Fruit fly (Drosophila melanogaster) whole organism, embryonic: Measurements from ENCODE around the gene CG13384.

Experiments
- Aef1 ChIP-seq: fragments of 200-800 bp; sonication (Bioruptor generic); IDR thresholded peaks from 3 replicates; pipeline ENCODE4 v1.3.6; 2022; ENCODE audit warnings: missing biosample characterization, missing genetic modification characterization
- Asciz ChIP-seq: fragments of 200-800 bp; sonication (Bioruptor generic); optimal IDR thresholded peaks from 2 replicates; lab custom pipeline; 2017; ENCODE audit warnings: missing biosample characterization, mild to moderate bottlenecking, missing genetic modification characterization, missing genetic modification reagents
- Awh ChIP-seq: fragments of 200-800 bp; sonication (Bioruptor generic); IDR thresholded peaks from 2 replicates; pipeline ENCODE4, ENCODE4 v1.3.6; 2022; ENCODE audit warnings: missing biosample characterization, missing genetic modification characterization
- CG10431 ChIP-seq: fragments of 200-800 bp; sonication (Bioruptor generic); optimal IDR thresholded peaks from 3 replicates; lab custom pipeline; 2018; ENCODE audit warnings: missing biosample characterization, mild to moderate bottlenecking, missing genetic modification characterization
- CG10565 ChIP-seq: fragments of 200-800 bp; sonication (Bioruptor generic); optimal IDR thresholded peaks from 3 replicates; lab custom pipeline; 2016; ENCODE audit warnings: missing biosample characterization, mild to moderate bottlenecking, missing genetic modification characterization
- CG11085 ChIP-seq: fragments of 200-800 bp; sonication (Bioruptor generic); IDR thresholded peaks from 2 replicates; pipeline ENCODE4 v1.3.6; 2022; ENCODE audit warnings: missing biosample characterization, missing genetic modification characterization
- CG11456 ChIP-seq: fragments of 200-800 bp; sonication (Bioruptor generic); IDR thresholded peaks from 3 replicates; pipeline ENCODE4 v1.3.6; 2022; ENCODE audit warnings: missing biosample characterization, missing genetic modification characterization
- CG11696 ChIP-seq: fragments of 200-800 bp; sonication (Bioruptor generic); IDR thresholded peaks from 2 replicates; pipeline ENCODE4 v1.3.6; 2022; ENCODE audit warnings: missing biosample characterization, missing genetic modification characterization
- CG12104 ChIP-seq: fragments of 200-800 bp; sonication (Bioruptor generic); optimal IDR thresholded peaks from 3 replicates; lab custom pipeline; 2016; ENCODE audit warnings: missing biosample characterization, missing genetic modification characterization
- CG13894 ChIP-seq: fragments of 200-800 bp; sonication (Bioruptor generic); optimal IDR thresholded peaks from 3 replicates; lab custom pipeline; 2018; ENCODE audit warnings: missing biosample characterization, mild to moderate bottlenecking, missing genetic modification characterization, moderate library complexity
- CG15073 ChIP-seq: fragments of 200-800 bp; sonication (Bioruptor generic); optimal IDR thresholded peaks from 2 replicates; lab custom pipeline; 2016; ENCODE audit warnings: missing biosample characterization, missing genetic modification characterization
- CG17829 ChIP-seq: fragments of 200-800 bp; optimal IDR thresholded peaks from 2 replicates; lab custom pipeline; 2019; ENCODE audit warnings: missing biosample characterization, mild to moderate bottlenecking, missing genetic modification characterization, moderate library complexity
- CG2199 ChIP-seq: fragments of 200-800 bp; sonication (Bioruptor generic); IDR thresholded peaks from 3 replicates; pipeline ENCODE4 v1.3.6; 2022; ENCODE audit warnings: missing biosample characterization, missing genetic modification characterization
- CG30020 ChIP-seq: fragments of 200-800 bp; optimal IDR thresholded peaks from 2 replicates; lab custom pipeline; 2019; ENCODE audit warnings: missing biosample characterization, mild to moderate bottlenecking, missing genetic modification characterization, moderate library complexity
- CG3281 ChIP-seq: fragments of 200-800 bp; sonication (Bioruptor generic); optimal IDR thresholded peaks from 3 replicates; lab custom pipeline; 2017; ENCODE audit warnings: missing biosample characterization, mild to moderate bottlenecking, missing genetic modification characterization
- CG34376 ChIP-seq: fragments of 200-800 bp; sonication (Bioruptor generic); optimal IDR thresholded peaks from 2 replicates; lab custom pipeline; 2018; ENCODE audit warnings: missing biosample characterization, mild to moderate bottlenecking, missing genetic modification characterization
- CG5245 ChIP-seq: fragments of 200-800 bp; sonication (Bioruptor generic); optimal IDR thresholded peaks from 3 replicates; lab custom pipeline; 2016; ENCODE audit warnings: missing biosample characterization, missing genetic modification characterization
- CG7271 ChIP-seq: fragments of 200-800 bp; sonication (Bioruptor generic); optimal IDR thresholded peaks from 2 replicates; lab custom pipeline; 2018; ENCODE audit warnings: missing biosample characterization, mild to moderate bottlenecking, missing genetic modification characterization, moderate library complexity
- CG7745 ChIP-seq: fragments of 200-800 bp; sonication (Bioruptor generic); optimal IDR thresholded peaks from 2 replicates; lab custom pipeline; 2018; ENCODE audit warnings: missing biosample characterization, mild to moderate bottlenecking, missing genetic modification characterization, moderate library complexity
- CG7963 ChIP-seq: fragments of 200-800 bp; sonication (Bioruptor generic); IDR thresholded peaks from 3 replicates; pipeline ENCODE4 v1.3.6; 2022; ENCODE audit warnings: missing biosample characterization, missing genetic modification characterization; ENCODE audit not compliant: partially characterized antibody
- CG8765 ChIP-seq: fragments of 200-800 bp; sonication (Bioruptor generic); IDR thresholded peaks from 2 replicates; pipeline ENCODE4 v1.3.6; 2022; ENCODE audit warnings: missing biosample characterization, missing genetic modification characterization
- CG9437 ChIP-seq: fragments of 200-800 bp; sonication (Bioruptor generic); optimal IDR thresholded peaks from 2 replicates; lab custom pipeline; 2018; ENCODE audit warnings: missing biosample characterization, mild to moderate bottlenecking, missing genetic modification characterization
- Dad ChIP-seq: fragments of 200-800 bp; sonication (Bioruptor generic); optimal IDR thresholded peaks from 3 replicates; lab custom pipeline; 2016; ENCODE audit warnings: missing biosample characterization, missing genetic modification characterization
- Dbx ChIP-seq: fragments of 200-800 bp; sonication (Bioruptor generic); IDR thresholded peaks from 3 replicates; pipeline ENCODE4 v1.3.6; 2022; ENCODE audit warnings: missing biosample characterization, missing genetic modification characterization
- ERR ChIP-seq: fragments of 200-800 bp; sonication (Bioruptor generic); optimal IDR thresholded peaks from 2 replicates; lab custom pipeline; 2016; ENCODE audit warnings: missing biosample characterization, missing genetic modification characterization
- Hey ChIP-seq: fragments of 200-800 bp; sonication (Bioruptor generic); optimal IDR thresholded peaks from 3 replicates; lab custom pipeline; 2018; ENCODE audit warnings: missing biosample characterization, mild to moderate bottlenecking, missing genetic modification characterization
- Lhr ChIP-seq: fragments of 200-800 bp; sonication (Bioruptor generic); optimal IDR thresholded peaks from 3 replicates; lab custom pipeline; 2017; ENCODE audit warnings: mild to moderate bottlenecking, missing biosample characterization, missing genetic modification reagents, missing genetic modification characterization
- Lim3 ChIP-seq: fragments of 200-800 bp; sonication (Bioruptor generic); IDR thresholded peaks from 2 replicates; pipeline ENCODE4 v1.3.6; 2022; ENCODE audit warnings: missing biosample characterization, missing genetic modification characterization
- Med ChIP-seq: fragments of 200-800 bp; sonication (Bioruptor generic); peaks from one replicate; lab custom pipeline; 2016; ENCODE audit warnings: missing biosample characterization, missing genetic modification characterization, mild to moderate bottlenecking, inconsistent platforms, moderate library complexity
- Meics ChIP-seq: fragments of 200-800 bp; sonication (Bioruptor generic); optimal IDR thresholded peaks from 2 replicates; lab custom pipeline; 2017; ENCODE audit warnings: missing biosample characterization, mild to moderate bottlenecking, missing genetic modification characterization
- Oaz ChIP-seq: fragments of 200-800 bp; sonication (Bioruptor generic); IDR thresholded peaks from 2 replicates; pipeline ENCODE4 v1.3.6; 2022; ENCODE audit warnings: missing biosample characterization, missing genetic modification characterization
- Rfx ChIP-seq: fragments of 200-800 bp; sonication (Bioruptor generic); IDR thresholded peaks from 2 replicates; pipeline ENCODE4 v1.3.6; 2022; ENCODE audit warnings: missing biosample characterization, missing genetic modification characterization
- bigmax ChIP-seq: fragments of 200-800 bp; sonication (Bioruptor generic); optimal IDR thresholded peaks from 2 replicates; lab custom pipeline; 2018; ENCODE audit warnings: missing biosample characterization, mild to moderate bottlenecking, missing genetic modification characterization
- bowl ChIP-seq: fragments of 200-800 bp; sonication (Bioruptor generic); IDR thresholded peaks from 2 replicates; pipeline ENCODE4 v1.3.6; 2022; ENCODE audit warnings: missing biosample characterization, missing genetic modification characterization
- caup ChIP-seq: fragments of 200-800 bp; sonication (Bioruptor generic); optimal IDR thresholded peaks from 3 replicates; lab custom pipeline; 2017; ENCODE audit warnings: missing biosample characterization, mild to moderate bottlenecking, missing genetic modification characterization, moderate library complexity; ENCODE audit not compliant: severe bottlenecking
- cg ChIP-seq: fragments of 200-800 bp; sonication (Bioruptor generic); optimal IDR thresholded peaks from 3 replicates; lab custom pipeline; 2019; ENCODE audit warnings: missing biosample characterization, mild to moderate bottlenecking, missing genetic modification characterization, moderate library complexity
- da ChIP-seq: fragments of 200-800 bp; sonication (Bioruptor generic); optimal IDR thresholded peaks from 2 replicates; lab custom pipeline; 2016; ENCODE audit warnings: missing biosample characterization, missing genetic modification characterization
- fd3F ChIP-seq: fragments of 200-800 bp; sonication (Bioruptor generic); optimal IDR thresholded peaks from 2 replicates; lab custom pipeline; 2018; ENCODE audit warnings: missing biosample characterization, mild to moderate bottlenecking, missing genetic modification characterization, moderate library complexity
- grau ChIP-seq: fragments of 200-800 bp; optimal IDR thresholded peaks from 3 replicates; lab custom pipeline; 2019; ENCODE audit warnings: missing biosample characterization, mild to moderate bottlenecking, missing genetic modification characterization, moderate library complexity
- ind ChIP-seq: fragments of 200-800 bp; sonication (Bioruptor generic); optimal IDR thresholded peaks from 3 replicates; lab custom pipeline; 2016; ENCODE audit warnings: missing biosample characterization, missing genetic modification characterization
- jumu ChIP-seq: fragments of 200-800 bp; sonication (Bioruptor generic); optimal IDR thresholded peaks from 3 replicates; lab custom pipeline; 2016; ENCODE audit warnings: missing biosample characterization, missing genetic modification characterization
- klu ChIP-seq: fragments of 200-800 bp; sonication (Bioruptor generic); IDR thresholded peaks from 2 replicates; pipeline ENCODE4 v1.3.6; 2022; ENCODE audit warnings: missing biosample characterization, missing genetic modification characterization
- pfk ChIP-seq: fragments of 200-800 bp; sonication (Bioruptor generic); optimal IDR thresholded peaks from 2 replicates; lab custom pipeline; 2018; ENCODE audit warnings: missing biosample characterization, mild to moderate bottlenecking, missing genetic modification characterization, moderate library complexity
- shn ChIP-seq: fragments of 200-800 bp; sonication (Bioruptor generic); optimal IDR thresholded peaks from 3 replicates; lab custom pipeline; 2016; ENCODE audit warnings: missing biosample characterization, missing genetic modification characterization
- sima ChIP-seq: fragments of 200-800 bp; sonication (Bioruptor generic); optimal IDR thresholded peaks from 2 replicates; lab custom pipeline; 2016; ENCODE audit warnings: missing biosample characterization, missing genetic modification characterization
- sr ChIP-seq: fragments of 200-800 bp; sonication (Bioruptor generic); IDR thresholded peaks from 3 replicates; pipeline ENCODE4 v1.3.6; 2022; ENCODE audit warnings: missing biosample characterization, missing genetic modification characterization
- stc ChIP-seq: fragments of 200-800 bp; sonication (Bioruptor generic); IDR thresholded peaks from 2 replicates; pipeline ENCODE4 v1.3.6; 2022; ENCODE audit warnings: missing biosample characterization, missing genetic modification characterization
- tna ChIP-seq: fragments of 200-800 bp; sonication (Bioruptor generic); IDR thresholded peaks from 2 replicates; pipeline ENCODE4 v1.3.6; 2022; ENCODE audit warnings: missing biosample characterization, missing genetic modification characterization; ENCODE audit not compliant: partially characterized antibody
- wek ChIP-seq: fragments of 200-800 bp; sonication (Bioruptor generic); optimal IDR thresholded peaks from 3 replicates; lab custom pipeline; 2018; ENCODE audit warnings: missing biosample characterization, mild to moderate bottlenecking, missing genetic modification characterization, moderate library complexity
- z ChIP-seq: fragments of 200-800 bp; sonication (Bioruptor generic); IDR thresholded peaks from 3 replicates; pipeline ENCODE4 v1.3.6; 2022; ENCODE audit warnings: missing biosample characterization, missing genetic modification characterization
- zen ChIP-seq: fragments of 200-800 bp; sonication (Bioruptor generic); optimal IDR thresholded peaks from 3 replicates; lab custom pipeline; 2018; ENCODE audit warnings: missing biosample characterization, mild to moderate bottlenecking, missing genetic modification characterization, moderate library complexity

The CG13384 gene

DNA sequence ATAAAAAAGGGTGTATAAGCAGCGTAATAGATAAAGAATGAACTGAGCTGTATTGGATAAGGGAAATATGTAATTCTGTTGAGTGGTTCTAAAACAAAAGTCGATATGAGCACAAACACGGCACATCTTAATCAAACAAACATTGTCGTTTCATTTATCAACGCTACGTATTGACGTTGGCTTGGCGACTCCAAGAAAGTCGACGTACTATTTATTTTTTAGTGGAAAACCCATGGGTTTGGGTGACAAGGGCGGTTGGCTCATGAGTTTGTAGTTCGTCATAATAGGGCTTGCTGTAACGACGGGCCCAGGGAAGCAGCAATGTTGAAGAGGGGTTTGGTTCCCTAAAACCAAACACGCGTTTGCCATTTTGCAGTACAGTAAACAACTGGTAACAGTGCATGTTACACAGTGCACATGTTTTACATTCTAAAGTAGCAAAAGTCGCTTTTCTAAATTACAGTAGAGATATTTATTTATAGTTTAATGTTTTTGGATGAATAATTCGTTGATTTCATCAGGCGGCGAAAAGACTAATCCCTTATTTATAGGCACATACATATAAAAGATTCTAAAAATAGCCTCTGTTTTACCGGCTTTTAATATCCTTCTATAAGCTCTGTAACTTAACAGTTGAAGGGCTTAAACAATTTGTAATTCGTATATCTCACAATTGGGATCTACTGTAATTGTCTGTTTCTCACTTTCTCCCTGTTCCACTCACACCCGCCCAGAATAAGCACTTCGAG, 22.9 kb upstream of the CG13384 start (continued):
- TF ChIP-seq CG11456 (GFP tag; lab: Robert Waterston, UW) = peak; percentile 35; the same call in 1 of the 3 replicates
- TF ChIP-seq ind (GFP tag; lab: Kevin White, UChicago) = peak; percentile 2
- TF ChIP-seq CG17829 (tag; lab: Kevin White, UChicago) = no peak
- peak; percentile 38; the same call in 1 of the 3 replicates for TF ChIP-seq CG2199 (GFP tag; lab: Robert Waterston, UW)
- TF ChIP-seq Dad (GFP tag; lab: Kevin White, UChicago) = no peak
- TF ChIP-seq CG34376 = no peak
- TF ChIP-seq CG10431 = no peak
- no peak for TF ChIP-seq CG15073 (GFP tag; lab: Kevin White, UChicago)
- TF ChIP-seq CG13894 (tag; lab: Kevin White, UChicago) = no peak
- TF ChIP-seq CG9437 (GFP tag; lab: Kevin White, UChicago) = no peak
- no peak for TF ChIP-seq da (GFP tag; lab: Kevin White, UChicago)
- no peak for TF ChIP-seq CG7745 (tag; lab: Kevin White, UChicago)
- no peak for TF ChIP-seq fd3F
- no peak for TF ChIP-seq CG7963 (GFP tag; lab: Robert Waterston, UW)
- no peak for TF ChIP-seq Rfx (GFP tag; lab: Robert Waterston, UW)
- TF ChIP-seq sr = no peak
- no peak for TF ChIP-seq CG11085 (GFP tag; lab: Robert Waterston, UW)
- TF ChIP-seq wek (GFP tag; lab: Kevin White, UChicago) = no peak
- TF ChIP-seq Asciz (GFP tag; lab: Kevin White, UChicago) = no peak
- no peak for TF ChIP-seq stc
- no peak for TF ChIP-seq tna
- no peak for TF ChIP-seq sima (GFP tag; lab: Kevin White, UChicago)
- no peak for TF ChIP-seq Lhr (GFP tag; lab: Kevin White, UChicago)
- peak; percentile 12 for TF ChIP-seq pfk (GFP tag; lab: Kevin White, UChicago)
- no peak for TF ChIP-seq CG7271
- TF ChIP-seq shn (GFP tag; lab: Kevin White, UChicago) = no peak
- TF ChIP-seq bigmax (GFP tag; lab: Kevin White, UChicago) = no peak
- no peak for TF ChIP-seq Meics
- no peak for TF ChIP-seq caup
- no peak for TF ChIP-seq Aef1
- no peak for TF ChIP-seq CG12104 (GFP tag; lab: Kevin White, UChicago)
- TF ChIP-seq grau (tag; lab: Kevin White, UChicago) = peak; percentile 87
- no peak for TF ChIP-seq cg
- no peak for TF ChIP-seq CG8765 (GFP tag; lab: Robert Waterston, UW)
- TF ChIP-seq Med (GFP tag; lab: Kevin White, UChicago) = peak; percentile 77
- peak; percentile 39 for TF ChIP-seq CG3281 (GFP tag; lab: Kevin White, UChicago)
- TF ChIP-seq CG10565 (GFP tag; lab: Kevin White, UChicago) = no peak
- TF ChIP-seq CG30020 (tag; lab: Kevin White, UChicago) = no peak
- no peak for TF ChIP-seq Lim3 (GFP tag; lab: Robert Waterston, UW)
- TF ChIP-seq z (GFP tag; lab: Robert Waterston, UW) = no peak
- TF ChIP-seq klu (GFP tag; lab: Robert Waterston, UW) = no peak
- no peak for TF ChIP-seq Awh (GFP tag; lab: Robert Waterston, UW)
- no peak for TF ChIP-seq Hey (tag; lab: Kevin White, UChicago)
- no peak for TF ChIP-seq Dbx (GFP tag; lab: Robert Waterston, UW)
- TF ChIP-seq bowl (GFP tag; lab: Robert Waterston, UW) = no peak
- TF ChIP-seq CG11696 (GFP tag; lab: Robert Waterston, UW) = no peak
- TF ChIP-seq jumu (GFP tag; lab: Kevin White, UChicago) = no peak
- TF ChIP-seq Oaz (GFP tag; lab: Robert Waterston, UW) = no peak
- TF ChIP-seq CG5245 = no peak
- TF ChIP-seq zen (tag; lab: Kevin White, UChicago) = no peak
- TF ChIP-seq ERR (GFP tag; lab: Kevin White, UChicago) = no peak
